Worm (Caenorhabditis elegans) whole organism, young adult: ENCODE data around the gene Y45G5AM.7.

Experiments
- B0261.1 ChIP-seq: sonication (generic microtip); optimal IDR thresholded peaks from 2 replicates; lab custom pipeline; 2016; ENCODE audit warnings: mild to moderate bottlenecking, missing genetic modification characterization, moderate library complexity, missing compliant biosample characterization
- C06A6.2 ChIP-seq: fragments of 200-800 bp; sonication (Bioruptor generic); conservative IDR thresholded peaks from 2 replicates; pipeline ENCODE4 v1.3.6; 2022; ENCODE audit warnings: missing genetic modification characterization, missing compliant biosample characterization
- F10E7.11 ChIP-seq: sonication (generic microtip); optimal IDR thresholded peaks from 2 replicates; lab custom pipeline; 2017; ENCODE audit warnings: mild to moderate bottlenecking, missing genetic modification characterization, moderate library complexity, missing compliant biosample characterization
- F23B12.7 ChIP-seq: sonication (generic microtip); optimal IDR thresholded peaks from 2 replicates; lab custom pipeline; 2017; ENCODE audit warnings: missing genetic modification characterization, mild to moderate bottlenecking, missing compliant biosample characterization, antibody characterized with exemption, moderate library complexity; ENCODE audit not compliant: insufficient read depth
- F57A8.1 ChIP-seq: fragments of 200-800 bp; sonication (Bioruptor generic); optimal IDR thresholded peaks from 2 replicates; lab custom pipeline; 2018; ENCODE audit warnings: mild to moderate bottlenecking, missing genetic modification characterization, moderate library complexity, missing compliant biosample characterization
- K11D2.4 ChIP-seq: fragments of 200-800 bp; sonication (Bioruptor generic); IDR thresholded peaks from 2 replicates; pipeline ENCODE4 v1.3.6; 2022; ENCODE audit warnings: missing genetic modification reagents, missing genetic modification characterization, missing compliant biosample characterization
- K12H6.12 ChIP-seq: fragments of 200-800 bp; sonication (Bioruptor generic); optimal IDR thresholded peaks from 2 replicates; lab custom pipeline; 2018; ENCODE audit warnings: mild to moderate bottlenecking, missing genetic modification characterization, missing compliant biosample characterization
- T07F8.4 ChIP-seq: sonication (generic microtip); optimal IDR thresholded peaks from 2 replicates; lab custom pipeline; 2016; ENCODE audit warnings: mild to moderate bottlenecking, missing genetic modification characterization, moderate library complexity, missing compliant biosample characterization
- T26A5.8 ChIP-seq: sonication (generic microtip); optimal IDR thresholded peaks from 2 replicates; lab custom pipeline; 2016; ENCODE audit warnings: missing genetic modification characterization, missing compliant biosample characterization
- Y53G8AR.9 ChIP-seq: fragments of 200-800 bp; sonication (Bioruptor generic); conservative IDR thresholded peaks from 2 replicates; pipeline ENCODE4 v1.3.6; 2022; ENCODE audit warnings: missing genetic modification reagents, missing genetic modification characterization, missing compliant biosample characterization
- Y95B8A.8 ChIP-seq: fragments of 200-800 bp; sonication (Bioruptor generic); IDR thresholded peaks from 2 replicates; pipeline ENCODE4 v1.3.6; 2022; ENCODE audit warnings: missing genetic modification reagents, missing genetic modification characterization, missing compliant biosample characterization
- ZK185.1 ChIP-seq: sonication (generic microtip); optimal IDR thresholded peaks from 2 replicates; lab custom pipeline; 2016; ENCODE audit warnings: mild to moderate bottlenecking, missing genetic modification characterization, missing compliant biosample characterization; ENCODE audit not compliant: poor library complexity, severe bottlenecking
- aptf-3 ChIP-seq: fragments of 200-800 bp; sonication (Bioruptor generic); IDR thresholded peaks from 2 replicates; pipeline ENCODE4 v1.3.6; 2022; ENCODE audit warnings: missing genetic modification characterization, missing compliant biosample characterization
- athp-1 ChIP-seq: sonication (generic microtip); optimal IDR thresholded peaks from 2 replicates; lab custom pipeline; 2017; ENCODE audit warnings: mild to moderate bottlenecking, missing genetic modification characterization, missing compliant biosample characterization
- attf-5 ChIP-seq: fragments of 200-800 bp; sonication (Bioruptor generic); optimal IDR thresholded peaks from 2 replicates; lab custom pipeline; 2018; ENCODE audit warnings: mild to moderate bottlenecking, missing genetic modification characterization, missing compliant biosample characterization
- bed-1 ChIP-seq: fragments of 200-800 bp; sonication (Bioruptor generic); IDR thresholded peaks from 2 replicates; pipeline ENCODE4 v1.3.6; 2022; ENCODE audit warnings: missing genetic modification reagents, missing genetic modification characterization, missing compliant biosample characterization
- ceh-27 ChIP-seq: fragments of 200-800 bp; sonication (Bioruptor generic); optimal IDR thresholded peaks from 2 replicates; lab custom pipeline; 2018; ENCODE audit warnings: mild to moderate bottlenecking, missing genetic modification characterization, moderate library complexity, missing compliant biosample characterization
- ceh-40 ChIP-seq: fragments of 200-800 bp; sonication (Bioruptor generic); IDR thresholded peaks from 2 replicates; pipeline ENCODE4 v1.3.6; 2022; ENCODE audit warnings: missing genetic modification characterization, missing compliant biosample characterization
- ceh-58 ChIP-seq: fragments of 200-800 bp; sonication (Bioruptor generic); IDR thresholded peaks from 2 replicates; pipeline ENCODE4 v1.3.6; 2022; ENCODE audit warnings: missing genetic modification characterization, missing compliant biosample characterization
- chd-7 ChIP-seq: sonication (generic microtip); optimal IDR thresholded peaks from 2 replicates; lab custom pipeline; 2016; ENCODE audit warnings: mild to moderate bottlenecking, missing genetic modification characterization, moderate library complexity, missing compliant biosample characterization
- dox-1 ChIP-seq: fragments of 200-800 bp; sonication (Bioruptor generic); IDR thresholded peaks from 2 replicates; pipeline ENCODE4 v1.3.6; 2022; ENCODE audit warnings: missing genetic modification reagents, missing genetic modification characterization, missing compliant biosample characterization
- dpl-1 ChIP-seq: fragments of 150-350 bp; optimal IDR thresholded peaks from 2 replicates; lab custom pipeline; 2014; ENCODE audit warnings: missing biosample characterization, missing genetic modification reagents, missing genetic modification characterization
- efl-1 ChIP-seq: fragments of 150-350 bp; optimal IDR thresholded peaks from 2 replicates; lab custom pipeline; 2014; ENCODE audit warnings: missing biosample characterization, missing genetic modification reagents, missing genetic modification characterization
- egl-44 ChIP-seq: fragments of 200-800 bp; sonication (Bioruptor generic); IDR thresholded peaks from 2 replicates; pipeline ENCODE4 v1.3.6; 2022; ENCODE audit warnings: missing genetic modification reagents, missing genetic modification characterization, missing compliant biosample characterization
- egrh-3 ChIP-seq: fragments of 200-800 bp; sonication (Bioruptor generic); IDR thresholded peaks from 2 replicates; pipeline ENCODE4 v1.3.6; 2022; ENCODE audit warnings: missing genetic modification reagents, missing genetic modification characterization, missing compliant biosample characterization
- ets-4 ChIP-seq: fragments of 200-800 bp; sonication (Bioruptor generic); optimal IDR thresholded peaks from 2 replicates; lab custom pipeline; 2018; ENCODE audit warnings: mild to moderate bottlenecking, missing genetic modification characterization, missing compliant biosample characterization
- him-1 ChIP-seq: sonication (generic microtip); optimal IDR thresholded peaks from 2 replicates; lab custom pipeline; 2016; ENCODE audit warnings: missing genotype, missing genetic modification reagents, missing genetic modification characterization, missing compliant biosample characterization
- hlh-26 ChIP-seq: fragments of 200-800 bp; sonication (Bioruptor generic); conservative IDR thresholded peaks from 2 replicates; pipeline ENCODE4 v1.3.6; 2022; ENCODE audit warnings: missing genetic modification reagents, missing genetic modification characterization, missing compliant biosample characterization
- let-526 ChIP-seq: fragments of 200-800 bp; sonication (Bioruptor generic); IDR thresholded peaks from 2 replicates; pipeline ENCODE4 v1.3.6; 2022; ENCODE audit warnings: missing genetic modification reagents, missing genetic modification characterization, missing compliant biosample characterization
- lin-26 ChIP-seq: fragments of 200-800 bp; sonication (Bioruptor generic); IDR thresholded peaks from 2 replicates; pipeline ENCODE4 v1.3.6; 2022; ENCODE audit warnings: missing genetic modification reagents, missing genetic modification characterization, missing compliant biosample characterization
- madf-10 ChIP-seq: sonication (generic microtip); optimal IDR thresholded peaks from 2 replicates; lab custom pipeline; 2016; ENCODE audit warnings: mild to moderate bottlenecking, missing genetic modification characterization, missing compliant biosample characterization
- madf-3 ChIP-seq: fragments of 200-800 bp; sonication (Bioruptor generic); IDR thresholded peaks from 2 replicates; pipeline ENCODE4 v1.3.6; 2022; ENCODE audit warnings: missing genetic modification reagents, missing genetic modification characterization, missing compliant biosample characterization
- madf-6 ChIP-seq: fragments of 200-800 bp; sonication (Bioruptor generic); IDR thresholded peaks from 2 replicates; pipeline ENCODE4 v1.3.6; 2022; ENCODE audit warnings: missing genetic modification reagents, missing genetic modification characterization, missing compliant biosample characterization
- mes-4 ChIP-seq: sonication (generic microtip); optimal IDR thresholded peaks from 2 replicates; lab custom pipeline; 2016; ENCODE audit warnings: missing genotype, missing genetic modification characterization, missing compliant biosample characterization
- nfya-2 ChIP-seq: fragments of 200-800 bp; sonication (Bioruptor generic); IDR thresholded peaks from 2 replicates; pipeline ENCODE4 v1.3.6; 2022; ENCODE audit warnings: missing genetic modification reagents, missing genetic modification characterization, missing compliant biosample characterization
- nhr-27 ChIP-seq: fragments of 200-800 bp; sonication (Bioruptor generic); optimal IDR thresholded peaks from 2 replicates; lab custom pipeline; 2018; ENCODE audit warnings: mild to moderate bottlenecking, missing genetic modification characterization, moderate library complexity, missing compliant biosample characterization
- nhr-90 ChIP-seq: sonication (generic microtip); optimal IDR thresholded peaks from 2 replicates; lab custom pipeline; 2016; ENCODE audit warnings: missing genotype, mild to moderate bottlenecking, missing genetic modification characterization, missing compliant biosample characterization
- pbrm-1 ChIP-seq: fragments of 200-800 bp; sonication (Bioruptor generic); IDR thresholded peaks from 2 replicates; pipeline ENCODE4 v1.3.6; 2022; ENCODE audit warnings: missing genetic modification reagents, missing genetic modification characterization, missing compliant biosample characterization
- rec-8 ChIP-seq, 2 experiments: sonication (generic microtip); optimal IDR thresholded peaks; 2 replicates each; lab custom pipeline; 2016; ENCODE audit warnings: mild to moderate bottlenecking in 2 of 2, missing genetic modification characterization in 2 of 2, missing genetic modification reagents in 2 of 2, missing genotype in 2 of 2, missing biosample characterization in 1 of 2, missing compliant biosample characterization in 1 of 2, moderate library complexity in 1 of 2
- sea-2 ChIP-seq: fragments of 200-800 bp; sonication (Bioruptor generic); IDR thresholded peaks from 2 replicates; pipeline ENCODE4 v1.3.6; 2022; ENCODE audit warnings: missing genetic modification characterization, missing compliant biosample characterization
- snpc-1.1 ChIP-seq: sonication (generic microtip); optimal IDR thresholded peaks from 2 replicates; lab custom pipeline; 2017; ENCODE audit warnings: missing genetic modification characterization, mild to moderate bottlenecking, missing compliant biosample characterization, antibody characterized with exemption, moderate library complexity, missing genotype, missing genetic modification reagents; ENCODE audit not compliant: insufficient read depth
- snpc-4 ChIP-seq, 5 experiments: fragments of 150-350 bp in 1 of 5; sonication (generic microtip) in 4 of 5; optimal IDR thresholded peaks; 2 replicates each; lab custom pipeline; 2014 to 2018; ENCODE audit warnings: missing genetic modification characterization in 5 of 5, missing biosample characterization in 3 of 5, antibody characterized with exemption in 2 of 5, mild to moderate bottlenecking in 2 of 5, missing compliant biosample characterization in 2 of 5, missing genotype in 2 of 5, moderate library complexity in 2 of 5, missing genetic modification reagents in 1 of 5
- sptf-2 ChIP-seq: fragments of 200-800 bp; sonication (Bioruptor generic); optimal IDR thresholded peaks from 2 replicates; lab custom pipeline; 2018; ENCODE audit warnings: mild to moderate bottlenecking, missing genetic modification characterization, missing compliant biosample characterization
- unc-130 ChIP-seq: sonication (generic microtip); optimal IDR thresholded peaks from 2 replicates; lab custom pipeline; 2016; ENCODE audit warnings: missing genetic modification reagents, missing genetic modification characterization, missing compliant biosample characterization
- unc-62 ChIP-seq: fragments of 150-350 bp; optimal IDR thresholded peaks from 2 replicates; lab custom pipeline; 2014; ENCODE audit warnings: missing biosample characterization, missing genetic modification reagents, missing genetic modification characterization
- ztf-22 ChIP-seq: fragments of 200-800 bp; sonication (Bioruptor generic); optimal IDR thresholded peaks from 2 replicates; lab custom pipeline; 2018; ENCODE audit warnings: mild to moderate bottlenecking, missing genetic modification characterization, moderate library complexity, missing compliant biosample characterization
- ztf-3 ChIP-seq: fragments of 200-800 bp; sonication (Bioruptor generic); optimal IDR thresholded peaks from 2 replicates; lab custom pipeline; 2018; ENCODE audit warnings: mild to moderate bottlenecking, missing genetic modification characterization, missing compliant biosample characterization
- ztf-6 ChIP-seq: fragments of 200-800 bp; sonication (Bioruptor generic); IDR thresholded peaks from 2 replicates; pipeline ENCODE4 v1.3.6; 2022; ENCODE audit warnings: missing genetic modification reagents, missing genetic modification characterization, missing compliant biosample characterization

The Y45G5AM.7 gene

DNA sequence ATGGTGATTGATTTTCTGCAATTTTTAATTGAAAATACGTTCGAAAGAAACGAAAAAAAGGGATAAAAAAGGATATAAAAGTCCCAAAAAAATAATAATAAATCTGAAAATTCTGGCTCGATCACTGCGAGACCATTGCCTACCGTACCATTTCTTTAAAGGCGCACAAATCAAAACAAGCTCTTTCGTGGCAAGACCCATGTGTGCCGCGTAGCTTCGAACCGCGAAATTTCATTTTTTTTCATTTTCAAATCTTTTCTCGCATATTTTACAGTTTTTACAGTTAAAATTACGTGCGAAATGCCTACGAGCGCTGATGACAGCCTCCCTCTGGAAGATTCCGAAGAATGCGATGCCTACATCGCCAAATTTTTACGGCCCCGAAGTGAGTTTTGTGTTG, 5.6 kb upstream of the Y45G5AM.7 start, which contains the start of the genes coh-4 and pid-5 (continued):
- TF ChIP-seq lin-26 (GFP tag; lab: Robert Waterston, UW): no peak
- no peak for TF ChIP-seq chd-7 (tag; lab: Kevin White, UChicago)
- TF ChIP-seq sptf-2: no peak
- no peak for TF ChIP-seq nhr-90 (tag; lab: Kevin White, UChicago)
- no peak for TF ChIP-seq bed-1
- no peak for TF ChIP-seq madf-10
- TF ChIP-seq ZK185.1 (tag; lab: Kevin White, UChicago): no peak
- TF ChIP-seq ets-4 (GFP tag; lab: Kevin White, UChicago): no peak
- TF ChIP-seq rec-8 (tag; optimal IDR thresholded peaks at IDR 0.05; lab: Kevin White, UChicago): no peak
- no peak for TF ChIP-seq ztf-22 (GFP tag; lab: Kevin White, UChicago)
- no peak for TF ChIP-seq mes-4 (tag; lab: Kevin White, UChicago)
- TF ChIP-seq Y95B8A.8: peak; percentile 87
- TF ChIP-seq attf-5 (GFP tag; lab: Kevin White, UChicago): no peak
- TF ChIP-seq F57A8.1 (GFP tag; lab: Kevin White, UChicago): no peak
- no peak for TF ChIP-seq ztf-6 (GFP tag; lab: Robert Waterston, UW)
- no peak for TF ChIP-seq nhr-27 (tag; lab: Kevin White, UChicago)
- TF ChIP-seq unc-130 (GFP tag; lab: Kevin White, UChicago): peak; percentile 84
- TF ChIP-seq athp-1 (tag; lab: Kevin White, UChicago): peak; percentile 23
- TF ChIP-seq F10E7.11 (tag; lab: Kevin White, UChicago): no peak
- no peak for TF ChIP-seq C06A6.2 (GFP tag; lab: Robert Waterston, UW)
- TF ChIP-seq ceh-40 (GFP tag; lab: Robert Waterston, UW): no peak
- no peak for TF ChIP-seq aptf-3 (GFP tag; lab: Robert Waterston, UW)
- no peak for TF ChIP-seq ztf-3 (GFP tag; lab: Kevin White, UChicago)
- no peak for TF ChIP-seq ceh-27 (GFP tag; lab: Kevin White, UChicago)
- TF ChIP-seq snpc-4 (GFP tag; optimal IDR thresholded peaks at IDR 0.05; lab: Kevin White, UChicago): peak; percentile 44
- TF ChIP-seq snpc-4 (tag; optimal IDR thresholded peaks at IDR 0.05; lab: Kevin White, UChicago): peak in 2 of 4 experiments; percentile 57 to 66
- TF ChIP-seq B0261.1 (tag; lab: Kevin White, UChicago): no peak
- TF ChIP-seq T26A5.8: no peak
- peak; percentile 5 for TF ChIP-seq him-1 (tag; lab: Kevin White, UChicago)
- TF ChIP-seq madf-3 (GFP tag; lab: Robert Waterston, UW): 0 out of 2 replicates have a peak, but pooled peaks have one; percentile 70
- TF ChIP-seq unc-62: no peak
- no peak for TF ChIP-seq egrh-3 (GFP tag; lab: Robert Waterston, UW)
- TF ChIP-seq hlh-26: no peak
- peak; percentile 61 for TF ChIP-seq pbrm-1 (GFP tag; lab: Robert Waterston, UW)
- TF ChIP-seq sea-2 (GFP tag; lab: Robert Waterston, UW): no peak
- TF ChIP-seq madf-6 (GFP tag; lab: Robert Waterston, UW): peak; percentile 99
- TF ChIP-seq K12H6.12 (tag; lab: Kevin White, UChicago): no peak
- peak; percentile 89 for TF ChIP-seq dox-1 (GFP tag; lab: Robert Waterston, UW)
- peak; percentile 58 for TF ChIP-seq snpc-1.1
- TF ChIP-seq dpl-1: peak; percentile 92
- TF ChIP-seq F23B12.7 (tag; lab: Kevin White, UChicago): peak; percentile 36
- TF ChIP-seq ceh-58 (GFP tag; lab: Robert Waterston, UW): no peak
- TF ChIP-seq Y53G8AR.9 (GFP tag; lab: Robert Waterston, UW): peak; percentile 79
- peak; percentile 98 for TF ChIP-seq efl-1
- no peak for TF ChIP-seq nfya-2 (GFP tag; lab: Robert Waterston, UW)
- no peak for TF ChIP-seq let-526 (GFP tag; lab: Robert Waterston, UW)
- no peak for TF ChIP-seq egl-44 (GFP tag; lab: Robert Waterston, UW)
- no peak for TF ChIP-seq T07F8.4 (tag; lab: Kevin White, UChicago)
- TF ChIP-seq K11D2.4: no peak
